Fruit fly (Drosophila melanogaster) whole organism, embryonic: ENCODE measurements around the gene Tm1.

Source experiments
- Bdp1 ChIP-seq: fragments of 200-800 bp; sonication (Bioruptor generic); optimal IDR thresholded peaks from 3 replicates; lab custom pipeline; 2016; ENCODE audit warnings: missing biosample characterization, missing genetic modification characterization
- Bgb ChIP-seq: fragments of 200-800 bp; sonication (Bioruptor generic); IDR thresholded peaks from 2 replicates; pipeline ENCODE4 v1.3.6; 2022; ENCODE audit warnings: missing biosample characterization, missing genetic modification characterization; ENCODE audit not compliant: partially characterized antibody
- Bteb2 ChIP-seq: fragments of 200-800 bp; sonication (Bioruptor generic); optimal IDR thresholded peaks from 2 replicates; lab custom pipeline; 2016; ENCODE audit warnings: missing biosample characterization, missing genetic modification characterization
- CG10274 ChIP-seq: fragments of 200-800 bp; sonication (Bioruptor generic); optimal IDR thresholded peaks from 3 replicates; lab custom pipeline; 2017; ENCODE audit warnings: missing biosample characterization, mild to moderate bottlenecking, missing genetic modification characterization
- CG11093 ChIP-seq: fragments of 200-800 bp; sonication (Bioruptor generic); IDR thresholded peaks from 3 replicates; pipeline ENCODE4 v1.3.6; 2022; ENCODE audit warnings: missing biosample characterization, missing genetic modification characterization
- CG11504 ChIP-seq: fragments of 200-800 bp; sonication (Bioruptor generic); optimal IDR thresholded peaks from 3 replicates; lab custom pipeline; 2019; ENCODE audit warnings: missing biosample characterization, mild to moderate bottlenecking, missing genetic modification characterization, moderate library complexity
- CG12219 ChIP-seq: fragments of 200-800 bp; sonication (Bioruptor generic); optimal IDR thresholded peaks from 3 replicates; lab custom pipeline; 2018; ENCODE audit warnings: missing biosample characterization, mild to moderate bottlenecking, missing genetic modification characterization
- CG12299 ChIP-seq: fragments of 200-800 bp; sonication (Bioruptor generic); optimal IDR thresholded peaks from 2 replicates; lab custom pipeline; 2018; ENCODE audit warnings: missing biosample characterization, mild to moderate bottlenecking, missing genetic modification characterization
- CG12391 ChIP-seq: fragments of 200-800 bp; sonication (Bioruptor generic); optimal IDR thresholded peaks from 3 replicates; lab custom pipeline; 2018; ENCODE audit warnings: missing biosample characterization, mild to moderate bottlenecking, missing genetic modification characterization, moderate library complexity
- CG1529 ChIP-seq: fragments of 200-800 bp; sonication (Bioruptor generic); optimal IDR thresholded peaks from 3 replicates; lab custom pipeline; 2018; ENCODE audit warnings: missing biosample characterization, missing genetic modification characterization
- CG1647 ChIP-seq: fragments of 200-800 bp; sonication (Bioruptor generic); optimal IDR thresholded peaks from 3 replicates; lab custom pipeline; 2016; ENCODE audit warnings: missing biosample characterization, missing genetic modification characterization
- CG17359 ChIP-seq: fragments of 200-800 bp; sonication (Bioruptor generic); optimal IDR thresholded peaks from 3 replicates; lab custom pipeline; 2018; ENCODE audit warnings: missing biosample characterization, mild to moderate bottlenecking, missing genetic modification characterization, moderate library complexity
- CG17802 ChIP-seq: fragments of 200-800 bp; sonication (Bioruptor generic); optimal IDR thresholded peaks from 2 replicates; lab custom pipeline; 2018; ENCODE audit warnings: missing biosample characterization, mild to moderate bottlenecking, missing genetic modification characterization, moderate library complexity
- CG2875 ChIP-seq: fragments of 200-800 bp; sonication (Bioruptor generic); optimal IDR thresholded peaks from 2 replicates; lab custom pipeline; 2017; ENCODE audit warnings: missing biosample characterization, mild to moderate bottlenecking, missing genetic modification characterization, missing genetic modification reagents
- CG3163 ChIP-seq: fragments of 200-800 bp; sonication (Bioruptor generic); optimal IDR thresholded peaks from 3 replicates; lab custom pipeline; 2016; ENCODE audit warnings: missing biosample characterization, missing genetic modification characterization
- CG4854 ChIP-seq: fragments of 200-800 bp; sonication (Bioruptor generic); optimal IDR thresholded peaks from 2 replicates; lab custom pipeline; 2016; ENCODE audit warnings: missing biosample characterization, missing genetic modification characterization, inconsistent platforms
- CG6854 ChIP-seq: fragments of 200-800 bp; sonication (Bioruptor generic); optimal IDR thresholded peaks from 3 replicates; lab custom pipeline; 2017; ENCODE audit warnings: missing biosample characterization, mild to moderate bottlenecking, missing genetic modification characterization
- CG7786 ChIP-seq: fragments of 200-800 bp; sonication (Bioruptor generic); optimal IDR thresholded peaks from 2 replicates; lab custom pipeline; 2016; ENCODE audit warnings: missing biosample characterization, missing genetic modification characterization
- CG8290 ChIP-seq, 3 experiments: fragments of 200-800 bp; sonication (Bioruptor generic); optimal IDR thresholded peaks; 2 replicates each; lab custom pipeline; 2016 to 2019; ENCODE audit warnings: missing biosample characterization in 3 of 3, missing genetic modification characterization in 3 of 3, mild to moderate bottlenecking in 2 of 3, moderate library complexity in 1 of 3
- CG9727 ChIP-seq: fragments of 200-800 bp; sonication (Bioruptor generic); optimal IDR thresholded peaks from 3 replicates; lab custom pipeline; 2017; ENCODE audit warnings: missing biosample characterization, mild to moderate bottlenecking, missing genetic modification characterization
- Dp ChIP-seq: fragments of 200-800 bp; sonication (Bioruptor generic); optimal IDR thresholded peaks from 2 replicates; lab custom pipeline; 2018; ENCODE audit warnings: missing biosample characterization, mild to moderate bottlenecking, missing genetic modification characterization, moderate library complexity
- E2f2 ChIP-seq: fragments of 200-800 bp; sonication (Bioruptor generic); IDR thresholded peaks from 2 replicates; pipeline ENCODE4 v1.3.6; 2022; ENCODE audit warnings: missing biosample characterization, missing genetic modification characterization
- Eip74EF ChIP-seq, 2 experiments: fragments of 200-800 bp in 1 of 2; fragments of >200 bp in 1 of 2; sonication (Bioruptor generic) in 1 of 2; optimal IDR thresholded peaks; 2 replicates each; lab custom pipeline; 2017 to 2019; ENCODE audit warnings: missing biosample characterization in 2 of 2, missing genetic modification characterization in 2 of 2, mild to moderate bottlenecking in 1 of 2, moderate library complexity in 1 of 2
- Fer1 ChIP-seq: fragments of 200-800 bp; sonication (Bioruptor generic); optimal IDR thresholded peaks from 2 replicates; lab custom pipeline; 2017; ENCODE audit warnings: missing biosample characterization, mild to moderate bottlenecking, missing genetic modification characterization
- H15 ChIP-seq: fragments of 200-800 bp; sonication (Bioruptor generic); IDR thresholded peaks from 3 replicates; pipeline ENCODE4 v1.3.6; 2022; ENCODE audit warnings: missing biosample characterization, missing genetic modification characterization
- Hmr ChIP-seq: fragments of 200-800 bp; sonication (Bioruptor generic); optimal IDR thresholded peaks from 3 replicates; lab custom pipeline; 2017; ENCODE audit warnings: mild to moderate bottlenecking, missing biosample characterization, missing genetic modification reagents, missing genetic modification characterization
- Hr78 ChIP-seq, 2 experiments: fragments of 200-800 bp in 1 of 2; fragments of >200 bp in 1 of 2; sonication (Bioruptor generic) in 1 of 2; optimal IDR thresholded peaks; 2 replicates each; lab custom pipeline; 2017 to 2019; ENCODE audit warnings: missing biosample characterization in 2 of 2, missing genetic modification characterization in 2 of 2, mild to moderate bottlenecking in 1 of 2, moderate library complexity in 1 of 2
- Poxn ChIP-seq: fragments of 200-800 bp; sonication (Bioruptor generic); IDR thresholded peaks from 2 replicates; pipeline ENCODE4 v1.3.6; 2022; ENCODE audit warnings: missing biosample characterization, missing genetic modification characterization
- Rfx ChIP-seq: fragments of 200-800 bp; sonication (Bioruptor generic); IDR thresholded peaks from 2 replicates; pipeline ENCODE4 v1.3.6; 2022; ENCODE audit warnings: missing biosample characterization, missing genetic modification characterization
- Side ChIP-seq: fragments of 200-800 bp; sonication (Bioruptor generic); optimal IDR thresholded peaks from 2 replicates; lab custom pipeline; 2016; ENCODE audit warnings: missing biosample characterization, missing genetic modification characterization
- Sin3A ChIP-seq: fragments of >200 bp; optimal IDR thresholded peaks from 2 replicates; lab custom pipeline; 2018
- Sox100B ChIP-seq: fragments of 200-800 bp; sonication (Bioruptor generic); optimal IDR thresholded peaks from 3 replicates; lab custom pipeline; 2018; ENCODE audit warnings: missing biosample characterization, mild to moderate bottlenecking, missing genetic modification characterization
- Sry-δ ChIP-seq: fragments of 200-800 bp; sonication (Bioruptor generic); optimal IDR thresholded peaks from 2 replicates; lab custom pipeline; 2016; ENCODE audit warnings: missing biosample characterization, missing genetic modification characterization
- Ssrp ChIP-seq: fragments of 200-800 bp; sonication (Bioruptor generic); optimal IDR thresholded peaks from 2 replicates; lab custom pipeline; 2018; ENCODE audit warnings: missing biosample characterization, mild to moderate bottlenecking, missing genetic modification characterization, moderate library complexity
- ato ChIP-seq: fragments of 200-800 bp; sonication (Bioruptor generic); IDR thresholded peaks from 2 replicates; pipeline ENCODE4 v1.3.6; 2022; ENCODE audit warnings: missing biosample characterization, missing genetic modification characterization; ENCODE audit not compliant: partially characterized antibody
- btn ChIP-seq: fragments of 200-800 bp; sonication (Bioruptor generic); optimal IDR thresholded peaks from 2 replicates; lab custom pipeline; 2016; ENCODE audit warnings: missing biosample characterization, missing genetic modification characterization
- chinmo ChIP-seq: fragments of 200-800 bp; sonication (Bioruptor generic); IDR thresholded peaks from 4 replicates; pipeline ENCODE4 v1.3.6; 2022; ENCODE audit warnings: missing biosample characterization, missing genetic modification characterization; ENCODE audit not compliant: partially characterized antibody
- dimm ChIP-seq: fragments of 200-800 bp; sonication (Bioruptor generic); IDR thresholded peaks from 2 replicates; pipeline ENCODE4 v1.3.6; 2022; ENCODE audit warnings: missing biosample characterization, missing genetic modification characterization
- emc ChIP-seq: fragments of 200-800 bp; sonication (Bioruptor generic); optimal IDR thresholded peaks from 2 replicates; lab custom pipeline; 2016; ENCODE audit warnings: missing biosample characterization, missing genetic modification characterization
- exex ChIP-seq: fragments of 200-800 bp; sonication (Bioruptor generic); optimal IDR thresholded peaks from 4 replicates; lab custom pipeline; 2018; ENCODE audit warnings: missing biosample characterization, mild to moderate bottlenecking, missing genetic modification characterization, moderate library complexity
- fd3F ChIP-seq: fragments of 200-800 bp; sonication (Bioruptor generic); optimal IDR thresholded peaks from 2 replicates; lab custom pipeline; 2018; ENCODE audit warnings: missing biosample characterization, mild to moderate bottlenecking, missing genetic modification characterization, moderate library complexity
- gcm2 ChIP-seq: fragments of 200-800 bp; sonication (Bioruptor generic); optimal IDR thresholded peaks from 2 replicates; lab custom pipeline; 2016; ENCODE audit warnings: missing biosample characterization, missing genetic modification characterization
- gt ChIP-seq: fragments of 200-800 bp; sonication (Bioruptor generic); IDR thresholded peaks from 2 replicates; pipeline ENCODE4 v1.3.6; 2022; ENCODE audit warnings: missing biosample characterization, missing genetic modification characterization
- lilli ChIP-seq: fragments of 200-800 bp; sonication (Bioruptor generic); optimal IDR thresholded peaks from 3 replicates; lab custom pipeline; 2016; ENCODE audit warnings: missing biosample characterization, missing genetic modification characterization
- lola ChIP-seq, 3 experiments: fragments of >200 bp in 2 of 3; fragments of 200-800 bp in 1 of 3; sonication (Bioruptor generic) in 1 of 3; optimal IDR thresholded peaks; 2 replicates each; lab custom pipeline; 2017 to 2019; ENCODE audit warnings: missing biosample characterization in 3 of 3, missing genetic modification characterization in 3 of 3, mild to moderate bottlenecking in 1 of 3, moderate library complexity in 1 of 3
- pzg ChIP-seq: fragments of 200-800 bp; sonication (Bioruptor generic); optimal IDR thresholded peaks from 3 replicates; lab custom pipeline; 2018; ENCODE audit warnings: missing biosample characterization, mild to moderate bottlenecking, missing genetic modification characterization, moderate library complexity
- rib ChIP-seq: fragments of 200-800 bp; sonication (Bioruptor generic); IDR thresholded peaks from 2 replicates; pipeline ENCODE4 v1.3.6; 2022; ENCODE audit warnings: missing biosample characterization, missing genetic modification characterization
- trem ChIP-seq: fragments of 200-800 bp; optimal IDR thresholded peaks from 3 replicates; lab custom pipeline; 2019; ENCODE audit warnings: missing biosample characterization, mild to moderate bottlenecking, missing genetic modification characterization, moderate library complexity
- zfh2 ChIP-seq: fragments of 200-800 bp; sonication (Bioruptor generic); optimal IDR thresholded peaks from 2 replicates; lab custom pipeline; 2016; ENCODE audit warnings: missing biosample characterization, missing genetic modification characterization

The Tm1 gene

dm6 chr3R:15229329-15229876, 48.6 kb upstream of the Tm1 start, which contains the start of the genes Art3 and mRpS10 (continued):
- TF ChIP-seq CG8290 (GFP tag; optimal IDR thresholded peaks at IDR 0.05; lab: Kevin White, UChicago) (peak; percentile 100), CG8290 (tag; optimal IDR thresholded peaks at IDR 0.05; lab: Kevin White, UChicago) (peak; percentile 99 to 100), Hr78 (GFP tag; optimal IDR thresholded peaks at IDR 0.05; lab: Kevin White, UChicago) (peak in 1 of 2 experiments; percentile 98), emc (GFP tag; lab: Kevin White, UChicago) (peak; percentile 100), Bteb2 (GFP tag; lab: Kevin White, UChicago) (peak; percentile 100), CG11504 (tag; lab: Kevin White, UChicago) (peak; percentile 99), CG3163 (peak; percentile 96), Sry-δ (GFP tag; lab: Kevin White, UChicago) (peak; percentile 91), CG7786 (GFP tag; lab: Kevin White, UChicago) (peak; percentile 100), CG2875 (GFP tag; lab: Kevin White, UChicago) (peak; percentile 100), fd3F (GFP tag; lab: Kevin White, UChicago) (peak; percentile 100), CG12219 (GFP tag; lab: Kevin White, UChicago) (peak; percentile 100), Dp (GFP tag; lab: Kevin White, UChicago) (peak; percentile 68), H15 (GFP tag; lab: Robert Waterston, UW) (peak; percentile 100), CG17802 (tag; lab: Kevin White, UChicago) (peak; percentile 96), pzg (GFP tag; lab: Kevin White, UChicago) (peak; percentile 76), lilli (GFP tag; lab: Kevin White, UChicago) (peak; percentile 100), Hmr (peak; percentile 100), CG12391 (tag; lab: Kevin White, UChicago) (peak; percentile 100), Fer1 (peak; percentile 100), CG17359 (tag; lab: Kevin White, UChicago) (peak; percentile 100), ato (no peak), lola (GFP tag; optimal IDR thresholded peaks at IDR 0.05; lab: Kevin White, UChicago) (peak in 1 of 3 experiments; percentile 100), CG1647 (GFP tag; lab: Kevin White, UChicago) (peak; percentile 100), CG12299 (tag; lab: Kevin White, UChicago) (peak; percentile 100), Bgb (GFP tag; lab: Robert Waterston, UW) (no peak), Sin3A (lab: Kevin White, UChicago) (peak; percentile 20), Side (GFP tag; lab: Kevin White, UChicago) (peak; percentile 100), zfh2 (GFP tag; lab: Kevin White, UChicago) (peak; percentile 100), Sox100B (GFP tag; lab: Kevin White, UChicago) (peak; percentile 100), CG10274 (GFP tag; lab: Kevin White, UChicago) (peak; percentile 96), Bdp1 (GFP tag; lab: Kevin White, UChicago) (peak; percentile 96), Eip74EF (GFP tag; optimal IDR thresholded peaks at IDR 0.05; lab: Kevin White, UChicago) (peak in 1 of 2 experiments; percentile 99), gcm2 (GFP tag; lab: Kevin White, UChicago) (peak; percentile 99), chinmo (GFP tag; lab: Robert Waterston, UW) (no peak), Poxn (GFP tag; lab: Robert Waterston, UW) (peak; percentile 100), exex (tag; lab: Kevin White, UChicago) (peak; percentile 99), rib (GFP tag; lab: Robert Waterston, UW) (peak; percentile 100), CG1529 (GFP tag; lab: Kevin White, UChicago) (peak; percentile 100), trem (peak; percentile 98), gt (GFP tag; lab: Robert Waterston, UW) (peak; percentile 100), btn (GFP tag; lab: Kevin White, UChicago) (peak; percentile 99), CG6854 (GFP tag; lab: Kevin White, UChicago) (peak; percentile 99), CG11093 (peak; percentile 100), Ssrp (tag; lab: Kevin White, UChicago) (peak; percentile 100), CG9727 (GFP tag; lab: Kevin White, UChicago) (peak; percentile 100), dimm (GFP tag; lab: Robert Waterston, UW) (peak; percentile 100), CG4854 (GFP tag; lab: Kevin White, UChicago) (peak; percentile 100), Rfx (GFP tag; lab: Robert Waterston, UW) (peak; percentile 100), E2f2 (GFP tag; lab: Robert Waterston, UW) (peak; percentile 96)
